Worm (Caenorhabditis elegans) whole organism, L2 larva: ENCODE results near the gene fbxa-37.

ENCODE experiments used
- C34F6.9 ChIP-seq: fragments of 150-350 bp; optimal IDR thresholded peaks from 2 replicates; lab custom pipeline; 2014; ENCODE audit warnings: missing biosample characterization, missing genetic modification characterization
- R02D3.7 ChIP-seq: fragments of 150-350 bp; optimal IDR thresholded peaks from 2 replicates; lab custom pipeline; 2014; ENCODE audit warnings: missing biosample characterization, missing genetic modification characterization
- ZK546.5 ChIP-seq: sonication (generic microtip); optimal IDR thresholded peaks from 2 replicates; lab custom pipeline; 2017; ENCODE audit warnings: missing biosample characterization, missing genetic modification characterization
- aly-2 ChIP-seq: fragments of 150-350 bp; optimal IDR thresholded peaks from 2 replicates; lab custom pipeline; 2014; ENCODE audit warnings: missing biosample characterization, missing genetic modification characterization
- ceh-82 ChIP-seq: fragments of 150-350 bp; optimal IDR thresholded peaks from 2 replicates; lab custom pipeline; 2014; ENCODE audit warnings: missing biosample characterization, missing genetic modification characterization
- crh-2 ChIP-seq: sonication (generic microtip); optimal IDR thresholded peaks from 2 replicates; lab custom pipeline; 2017; ENCODE audit warnings: missing biosample characterization, missing genetic modification characterization
- dmd-4 ChIP-seq: sonication (generic microtip); optimal IDR thresholded peaks from 2 replicates; lab custom pipeline; 2017; ENCODE audit warnings: missing biosample characterization, missing genetic modification characterization
- fos-1 ChIP-seq: fragments of 150-350 bp; optimal IDR thresholded peaks from 2 replicates; lab custom pipeline; 2014; ENCODE audit warnings: missing biosample characterization, missing genetic modification characterization
- gmeb-1 ChIP-seq: fragments of 150-350 bp; optimal IDR thresholded peaks from 2 replicates; lab custom pipeline; 2014; ENCODE audit warnings: missing biosample characterization, missing genetic modification characterization
- lin-11 ChIP-seq: fragments of 150-350 bp; sonication (generic microtip); optimal IDR thresholded peaks from 2 replicates; lab custom pipeline; 2014; ENCODE audit warnings: missing biosample characterization, missing genetic modification characterization, inconsistent platforms, mixed read lengths
- lin-13 ChIP-seq: fragments of 150-350 bp; optimal IDR thresholded peaks from 2 replicates; lab custom pipeline; 2014; ENCODE audit warnings: missing biosample characterization, missing genetic modification reagents, missing genetic modification characterization
- lin-39 ChIP-seq: fragments of 150-350 bp; optimal IDR thresholded peaks from 2 replicates; lab custom pipeline; 2014; ENCODE audit warnings: missing biosample characterization, missing genetic modification reagents, missing genetic modification characterization
- lsy-2 ChIP-seq, 2 experiments: fragments of 150-350 bp in 1 of 2; sonication (generic microtip) in 1 of 2; optimal IDR thresholded peaks; 2 replicates each; lab custom pipeline; 2014 to 2017; ENCODE audit warnings: missing biosample characterization in 2 of 2, missing genetic modification characterization in 2 of 2
- mab-5 ChIP-seq: fragments of 150-350 bp; optimal IDR thresholded peaks from 2 replicates; lab custom pipeline; 2014; ENCODE audit warnings: missing biosample characterization, missing genetic modification characterization
- mdl-1 ChIP-seq, 2 experiments: fragments of 150-350 bp in 1 of 2; sonication (generic microtip) in 1 of 2; optimal IDR thresholded peaks; 2 replicates each; lab custom pipeline; 2017; ENCODE audit warnings: missing biosample characterization in 2 of 2, missing genetic modification characterization in 2 of 2
- nhr-11 ChIP-seq: fragments of 150-350 bp; optimal IDR thresholded peaks from 2 replicates; lab custom pipeline; 2014; ENCODE audit warnings: missing biosample characterization, missing genetic modification characterization
- nhr-12 ChIP-seq: fragments of 150-350 bp; optimal IDR thresholded peaks from 2 replicates; lab custom pipeline; 2014; ENCODE audit warnings: missing biosample characterization, missing genetic modification characterization
- nhr-129 ChIP-seq: fragments of 150-350 bp; optimal IDR thresholded peaks from 2 replicates; lab custom pipeline; 2014; ENCODE audit warnings: missing biosample characterization, missing genetic modification characterization
- nhr-21 ChIP-seq: fragments of 150-350 bp; optimal IDR thresholded peaks from 2 replicates; lab custom pipeline; 2014; ENCODE audit warnings: missing biosample characterization, missing genetic modification characterization
- nhr-23 ChIP-seq: fragments of 150-350 bp; optimal IDR thresholded peaks from 2 replicates; lab custom pipeline; 2014; ENCODE audit warnings: missing biosample characterization, missing genetic modification reagents, missing genetic modification characterization
- nhr-237 ChIP-seq: fragments of 150-350 bp; optimal IDR thresholded peaks from 2 replicates; lab custom pipeline; 2014; ENCODE audit warnings: missing biosample characterization, missing genetic modification characterization
- nhr-25 ChIP-seq: fragments of 150-350 bp; sonication (generic microtip); optimal IDR thresholded peaks from 3 replicates; lab custom pipeline; 2014; ENCODE audit warnings: missing biosample characterization, missing genetic modification characterization
- nhr-77 ChIP-seq: fragments of 150-350 bp; optimal IDR thresholded peaks from 2 replicates; lab custom pipeline; 2014; ENCODE audit warnings: missing biosample characterization, missing genetic modification characterization
- sem-4 ChIP-seq: fragments of 150-350 bp; optimal IDR thresholded peaks from 2 replicates; lab custom pipeline; 2014; ENCODE audit warnings: missing biosample characterization, missing genetic modification reagents, missing genetic modification characterization
- skn-1 ChIP-seq: sonication (generic microtip); optimal IDR thresholded peaks from 2 replicates; lab custom pipeline; 2017; ENCODE audit warnings: missing biosample characterization, missing genetic modification characterization
- sma-9 ChIP-seq, 2 experiments: fragments of 150-350 bp in 1 of 2; sonication (generic microtip) in 1 of 2; optimal IDR thresholded peaks; 2 replicates each; lab custom pipeline; 2014 to 2016; ENCODE audit warnings: missing genetic modification characterization in 2 of 2, mild to moderate bottlenecking in 1 of 2, missing biosample characterization in 1 of 2, missing compliant biosample characterization in 1 of 2, missing genetic modification reagents in 1 of 2, moderate library complexity in 1 of 2
- snpc-4 ChIP-seq: fragments of 150-350 bp; optimal IDR thresholded peaks from 2 replicates; lab custom pipeline; 2014; ENCODE audit warnings: missing biosample characterization, missing genetic modification characterization
- unc-39 ChIP-seq: fragments of 150-350 bp; optimal IDR thresholded peaks from 2 replicates; lab custom pipeline; 2014; ENCODE audit warnings: missing biosample characterization, missing genetic modification characterization
- unc-62 ChIP-seq: fragments of 150-350 bp; optimal IDR thresholded peaks from 2 replicates; lab custom pipeline; 2014; ENCODE audit warnings: missing biosample characterization, missing genetic modification reagents, missing genetic modification characterization
- zag-1 ChIP-seq: fragments of 150-350 bp; optimal IDR thresholded peaks from 2 replicates; lab custom pipeline; 2014; ENCODE audit warnings: missing biosample characterization, missing genetic modification characterization
- ztf-1 ChIP-seq: fragments of 200-800 bp; sonication (Bioruptor generic); conservative IDR thresholded peaks from 2 replicates; pipeline ENCODE4 v1.3.6; 2022; ENCODE audit warnings: missing genetic modification characterization, missing compliant biosample characterization
- ztf-11 ChIP-seq: sonication (generic microtip); optimal IDR thresholded peaks from 2 replicates; lab custom pipeline; 2017; ENCODE audit warnings: missing biosample characterization, missing genetic modification characterization
- ztf-4 ChIP-seq: fragments of 150-350 bp; optimal IDR thresholded peaks from 2 replicates; lab custom pipeline; 2014; ENCODE audit warnings: missing biosample characterization, missing genetic modification characterization

The fbxa-37 gene

DNA sequence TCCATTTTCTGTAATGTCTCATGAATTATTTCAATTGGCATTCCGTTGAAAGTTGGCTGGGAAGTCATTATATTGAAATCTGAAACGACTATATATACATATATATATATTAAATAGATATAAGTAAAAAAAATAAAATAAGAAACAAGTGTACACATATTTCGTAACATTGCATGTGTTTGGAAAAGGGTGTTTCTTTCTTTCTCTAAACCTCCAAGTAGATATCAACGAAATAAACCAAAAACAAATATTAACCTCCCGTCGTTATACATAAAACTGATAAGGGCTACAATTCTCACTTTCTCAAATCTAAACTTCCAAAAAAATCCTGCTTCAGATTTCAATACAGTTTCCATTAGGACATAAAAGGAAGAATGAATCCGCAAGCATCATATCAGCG is 23.4 kb downstream of the fbxa-37 start, which contains the start of gene fbxa-79 (continued):
- no peak for TF ChIP-seq zag-1 (tag; lab: Kevin White, UChicago)
- no peak for TF ChIP-seq lin-39 (tag; lab: Kevin White, UChicago)
- TF ChIP-seq gmeb-1 (tag; lab: Kevin White, UChicago) = no peak
- TF ChIP-seq nhr-25 = no peak
- TF ChIP-seq ztf-1 = no peak
- TF ChIP-seq R02D3.7 = no peak
- TF ChIP-seq unc-39 = no peak
- TF ChIP-seq, all 48 proteins: peak for 4

DNA sequence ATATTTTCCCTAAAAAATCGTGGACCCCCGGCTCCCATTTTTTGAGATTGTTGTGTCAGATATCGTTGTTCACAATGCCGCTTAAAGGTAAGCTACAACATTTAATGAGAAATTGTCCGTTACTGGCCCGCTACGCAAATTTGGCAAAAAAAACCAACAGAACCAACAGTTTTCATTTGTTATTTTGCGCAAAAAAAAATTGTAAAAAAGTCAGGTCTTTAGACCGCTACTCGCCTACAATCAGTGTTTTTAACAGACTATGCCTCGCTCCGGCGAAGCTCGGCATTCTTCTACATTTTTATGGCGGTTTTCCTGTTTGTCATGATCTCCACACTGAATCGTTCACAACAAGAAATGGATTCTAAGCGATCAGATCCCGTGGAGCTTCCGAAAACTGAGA is 24.1 kb downstream of the fbxa-37 start, which contains the start of gene Y82E9BL.12:
TSS of gene Y82E9BL.12 (plus strand) at position 301 of the 400 bp plus-strand sequence.
- no peak for TF ChIP-seq lsy-2 (tag; optimal IDR thresholded peaks at IDR 0.05; lab: Kevin White, UChicago)
- TF ChIP-seq, all 48 proteins: peak for 0

DNA sequence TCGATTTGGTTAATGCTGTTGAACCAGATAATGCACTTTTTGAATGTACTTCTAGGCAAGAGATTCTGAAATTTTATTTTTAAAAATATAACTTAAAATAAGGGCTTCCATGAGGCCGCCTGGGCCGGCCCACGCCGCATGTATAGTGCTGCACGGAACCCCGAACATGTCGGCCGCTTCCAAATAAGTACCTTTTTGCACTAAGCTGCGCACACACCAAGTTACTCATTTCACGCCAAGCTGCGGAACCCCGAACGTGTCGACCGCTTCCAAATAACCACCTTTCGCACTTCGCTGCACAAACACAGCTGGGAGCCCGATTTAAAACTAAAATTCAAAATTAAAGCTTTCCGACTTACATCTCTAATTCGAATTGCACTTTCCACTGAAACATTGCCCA is 26.6 kb downstream of the fbxa-37 start:
- TF ChIP-seq aly-2 (tag; lab: Kevin White, UChicago) = no peak
- no peak for TF ChIP-seq nhr-11 (tag; lab: Kevin White, UChicago)
- no peak for TF ChIP-seq zag-1 (tag; lab: Kevin White, UChicago)
- TF ChIP-seq nhr-77 (tag; lab: Kevin White, UChicago) = no peak
- TF ChIP-seq C34F6.9 = no peak
- TF ChIP-seq R02D3.7 = no peak
- TF ChIP-seq sem-4 (tag; lab: Kevin White, UChicago) = no peak

DNA sequence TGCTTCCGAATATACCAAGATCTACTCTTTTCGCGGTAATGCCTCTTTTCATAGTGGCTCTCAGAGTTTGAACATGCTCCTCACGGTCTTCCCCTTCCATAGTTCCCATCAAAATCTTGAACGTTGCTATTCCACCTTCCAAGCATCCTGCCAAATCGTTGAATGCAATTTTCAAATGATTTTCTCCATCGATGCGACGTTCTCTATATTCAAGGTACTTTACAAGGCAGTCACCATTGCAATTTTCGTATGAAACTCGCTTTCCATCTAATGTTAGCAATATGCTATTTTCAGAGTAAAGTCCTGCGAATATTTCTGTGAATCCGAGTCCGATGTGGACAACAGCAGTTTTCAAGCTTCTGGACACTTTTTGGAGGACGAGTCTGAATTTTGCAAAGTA is 29.5 kb downstream of the fbxa-37 start:
- TF ChIP-seq lin-11 (tag; lab: Kevin White, UChicago) (no peak), ztf-1 (no peak), ztf-11 (no peak), ZK546.5 (no peak), nhr-11 (tag; lab: Kevin White, UChicago) (no peak), crh-2 (tag; lab: Kevin White, UChicago) (no peak), skn-1 (no peak), sem-4 (tag; lab: Kevin White, UChicago) (no peak), mab-5 (no peak), unc-39 (no peak)

DNA sequence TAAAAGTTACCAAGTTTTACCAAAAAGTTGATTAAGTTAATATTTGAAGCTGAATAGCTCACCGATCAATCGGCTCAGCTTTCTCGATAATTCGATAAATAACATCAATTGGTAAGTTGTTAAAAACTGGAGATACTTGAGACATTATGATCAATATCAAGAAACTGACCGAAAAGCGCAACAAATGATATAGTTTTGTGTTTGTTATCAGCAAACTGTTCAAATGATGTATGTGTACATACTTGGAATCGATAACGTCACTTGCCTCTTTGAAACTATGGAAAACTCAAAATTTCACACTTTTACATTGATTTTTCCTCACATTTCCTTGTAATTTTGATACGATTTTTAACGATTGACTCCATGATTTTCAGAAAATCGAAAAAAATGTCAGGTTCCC is 30.2 kb downstream of the fbxa-37 start, which contains the start of the genes fbxa-80 and fbxa-19:
TSS of gene fbxa-80 (minus strand) at position 173 of the 400 bp plus-strand sequence.
TSS of gene fbxa-19 (plus strand) at position 364 of the 400 bp plus-strand sequence.
- peak; percentile 78 for TF ChIP-seq fos-1 (tag; lab: Kevin White, UChicago)
- TF ChIP-seq nhr-237 (tag; lab: Kevin White, UChicago) = no peak
- no peak for TF ChIP-seq nhr-25
- no peak for TF ChIP-seq ztf-1
- no peak for TF ChIP-seq nhr-21
- no peak for TF ChIP-seq nhr-12 (tag; lab: Kevin White, UChicago)
- no peak for TF ChIP-seq snpc-4 (tag; lab: Kevin White, UChicago)

DNA sequence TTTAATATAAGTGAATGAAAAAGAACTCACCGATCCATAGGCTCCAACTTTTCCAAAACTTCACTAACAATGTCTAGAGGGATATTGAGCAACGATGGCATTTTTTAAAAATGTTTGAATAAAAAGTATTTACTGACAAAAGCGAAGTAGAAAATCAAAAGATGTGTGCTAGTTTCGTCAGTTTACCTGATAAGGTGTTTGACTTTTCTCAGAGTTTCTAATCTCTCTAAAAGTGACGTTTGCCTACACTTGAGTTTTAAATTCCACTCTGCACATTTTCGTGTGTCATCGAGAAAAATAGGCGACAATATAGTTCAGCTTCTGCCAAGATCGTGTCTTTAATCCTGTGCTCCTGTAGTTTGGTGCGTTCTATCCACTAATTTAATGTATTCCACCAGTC is 36.8 kb downstream of the fbxa-37 start, which contains the start of gene fbxa-15:
TSS of gene fbxa-15 (minus strand) at position 101 of the 400 bp plus-strand sequence.
- no peak for TF ChIP-seq nhr-23 (tag; lab: Kevin White, UChicago)
- peak; percentile 23 for TF ChIP-seq fos-1 (tag; lab: Kevin White, UChicago)

DNA sequence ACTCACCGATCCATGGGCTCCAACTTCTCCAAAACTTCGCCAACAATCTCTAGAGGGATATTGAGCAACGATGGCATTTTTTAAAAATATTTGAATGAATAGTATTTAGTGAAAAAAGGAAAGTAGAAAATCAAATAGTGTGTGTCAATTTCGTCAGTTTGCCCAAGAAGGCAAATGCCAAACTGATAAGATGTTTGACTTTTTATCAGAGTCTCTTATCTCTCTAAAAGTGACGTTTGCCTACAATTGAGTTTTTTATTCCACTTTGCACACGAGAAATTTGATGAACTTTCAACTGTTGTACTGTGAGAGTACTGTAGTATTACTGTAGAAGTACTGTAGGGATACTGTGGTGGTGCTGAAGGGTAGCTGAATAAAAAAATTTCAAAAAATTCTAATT is 38.8 kb downstream of the fbxa-37 start:
- TF ChIP-seq lin-11 (tag; lab: Kevin White, UChicago) (no peak), mdl-1 (tag; optimal IDR thresholded peaks at IDR 0.05; lab: Kevin White, UChicago) (no peak), ztf-11 (no peak), dmd-4 (no peak), sma-9 (GFP tag; optimal IDR thresholded peaks at IDR 0.05; lab: Kevin White, UChicago) (peak; percentile 42), sma-9 (tag; optimal IDR thresholded peaks at IDR 0.05; lab: Kevin White, UChicago) (no peak), unc-62 (GFP tag; lab: Kevin White, UChicago) (no peak), nhr-12 (tag; lab: Kevin White, UChicago) (no peak), ztf-4 (tag; lab: Kevin White, UChicago) (no peak), fos-1 (tag; lab: Kevin White, UChicago) (peak; percentile 89), ceh-82 (no peak), skn-1 (no peak), lin-13 (GFP tag; lab: Kevin White, UChicago) (no peak), unc-39 (no peak), crh-2 (tag; lab: Kevin White, UChicago) (peak; percentile 1), zag-1 (tag; lab: Kevin White, UChicago) (no peak), nhr-129 (tag; lab: Kevin White, UChicago) (no peak)
